Worm (Caenorhabditis elegans) whole organism, L1 larva: Measurements from ENCODE around the gene T04A6.2.
"Not testable (repeated sequence)": the region's sequence is repeated elsewhere in the genome, so short reads cannot be mapped to it uniquely, and the experiment has no call there.

ENCODE experiments used
- alr-1 ChIP-seq: fragments of 200-800 bp; sonication (Bioruptor generic); optimal IDR thresholded peaks from 2 replicates; lab custom pipeline; 2018; ENCODE audit warnings: borderline replicate concordance, mild to moderate bottlenecking, missing genetic modification characterization, missing compliant biosample characterization
- ceh-63 ChIP-seq: fragments of 200-800 bp; sonication (Bioruptor generic); optimal IDR thresholded peaks from 2 replicates; lab custom pipeline; 2018; ENCODE audit warnings: mild to moderate bottlenecking, missing genetic modification characterization, missing compliant biosample characterization
- ceh-8 ChIP-seq: fragments of 200-800 bp; sonication (Bioruptor generic); optimal IDR thresholded peaks from 2 replicates; lab custom pipeline; 2018; ENCODE audit warnings: mild to moderate bottlenecking, missing genetic modification characterization, moderate library complexity, missing compliant biosample characterization
- ceh-90 ChIP-seq: sonication (generic microtip); optimal IDR thresholded peaks from 2 replicates; lab custom pipeline; 2016; ENCODE audit warnings: missing genetic modification characterization, missing compliant biosample characterization
- dpl-1 ChIP-seq, 3 experiments: fragments of 150-350 bp in 2 of 3; sonication (generic microtip) in 1 of 3; optimal IDR thresholded peaks; 2 replicates each; lab custom pipeline; 2014 to 2017; ENCODE audit warnings: missing biosample characterization in 3 of 3, missing genetic modification characterization in 3 of 3, missing genetic modification reagents in 3 of 3
- dsc-1 ChIP-seq: sonication (generic microtip); optimal IDR thresholded peaks from 2 replicates; lab custom pipeline; 2016; ENCODE audit warnings: mild to moderate bottlenecking, missing genetic modification characterization, missing compliant biosample characterization
- efl-1 ChIP-seq, 4 experiments: fragments of 150-350 bp; optimal IDR thresholded peaks in 3 of 4; peaks in 1 of 4; 1 replicate in 1 of 4; 2 replicates in 3 of 4; lab custom pipeline; 2014; ENCODE audit warnings: missing biosample characterization in 2 of 4, missing genetic modification characterization in 2 of 4, missing genetic modification reagents in 2 of 4
- egl-27 ChIP-seq, 2 experiments: fragments of 150-350 bp in 1 of 2; sonication (generic microtip); optimal IDR thresholded peaks; 3 replicates each; lab custom pipeline; 2017 to 2018; ENCODE audit warnings: missing biosample characterization in 2 of 2, missing genetic modification characterization in 2 of 2, missing genetic modification reagents in 2 of 2
- elt-3 ChIP-seq, 6 experiments: fragments of 150-350 bp in 1 of 6; sonication (generic microtip); optimal IDR thresholded peaks; 2 replicates each; lab custom pipeline; 2017 to 2018; ENCODE audit warnings: missing biosample characterization in 6 of 6, missing genetic modification characterization in 6 of 6, inconsistent platforms in 1 of 6
- ets-5 ChIP-seq: fragments of 200-800 bp; sonication (Bioruptor generic); IDR thresholded peaks from 2 replicates; pipeline ENCODE4 v1.3.6; 2022; ENCODE audit warnings: missing genetic modification characterization, missing compliant biosample characterization
- fkh-10 ChIP-seq: sonication (generic microtip); optimal IDR thresholded peaks from 2 replicates; lab custom pipeline; 2017; ENCODE audit warnings: missing biosample characterization, missing genetic modification reagents, missing genetic modification characterization
- hlh-17 ChIP-seq: fragments of 200-800 bp; sonication (Bioruptor generic); optimal IDR thresholded peaks from 2 replicates; lab custom pipeline; 2018; ENCODE audit warnings: missing genetic modification characterization, mild to moderate bottlenecking, missing compliant biosample characterization, moderate library complexity, borderline replicate concordance
- lin-15B ChIP-seq: fragments of 150-350 bp; sonication (generic microtip); optimal IDR thresholded peaks from 3 replicates; lab custom pipeline; 2014; ENCODE audit warnings: missing biosample characterization, missing genetic modification characterization
- lin-35 ChIP-seq, 2 experiments: fragments of 150-350 bp; optimal IDR thresholded peaks; 2 replicates each; lab custom pipeline; 2014; ENCODE audit warnings: missing biosample characterization in 2 of 2, missing genetic modification characterization in 2 of 2, missing genetic modification reagents in 2 of 2
- lin-39 ChIP-seq: fragments of 150-350 bp; optimal IDR thresholded peaks from 2 replicates; lab custom pipeline; 2014; ENCODE audit warnings: missing biosample characterization, missing genetic modification reagents, missing genetic modification characterization
- lir-3 ChIP-seq: sonication (generic microtip); optimal IDR thresholded peaks from 2 replicates; lab custom pipeline; 2016; ENCODE audit warnings: mild to moderate bottlenecking, missing genetic modification characterization, moderate library complexity, missing compliant biosample characterization; ENCODE audit not compliant: poor library complexity
- mab-9 ChIP-seq: fragments of 200-800 bp; sonication (Bioruptor generic); IDR thresholded peaks from 2 replicates; pipeline ENCODE4 v1.3.6; 2022; ENCODE audit warnings: missing genetic modification reagents, missing genetic modification characterization, missing compliant biosample characterization
- mdl-1 ChIP-seq, 2 experiments: fragments of 150-350 bp; optimal IDR thresholded peaks; 2 replicates each; lab custom pipeline; 2014 to 2017; ENCODE audit warnings: missing biosample characterization in 2 of 2, missing genetic modification characterization in 2 of 2, inconsistent platforms in 1 of 2
- mef-2 ChIP-seq: fragments of 150-350 bp; optimal IDR thresholded peaks from 2 replicates; lab custom pipeline; 2014; ENCODE audit warnings: missing biosample characterization, missing genetic modification characterization
- mep-1 ChIP-seq: fragments of 150-350 bp; optimal IDR thresholded peaks from 2 replicates; lab custom pipeline; 2014; ENCODE audit warnings: missing biosample characterization, missing genetic modification characterization
- nhr-47 ChIP-seq: sonication (generic microtip); optimal IDR thresholded peaks from 2 replicates; lab custom pipeline; 2016; ENCODE audit warnings: mild to moderate bottlenecking, missing genetic modification characterization, moderate library complexity, missing compliant biosample characterization
- nhr-77 ChIP-seq: fragments of 150-350 bp; optimal IDR thresholded peaks from 2 replicates; lab custom pipeline; 2014; ENCODE audit warnings: missing biosample characterization, missing genetic modification characterization
- nhr-84 ChIP-seq: sonication (generic microtip); optimal IDR thresholded peaks from 2 replicates; lab custom pipeline; 2017; ENCODE audit warnings: missing biosample characterization, missing genetic modification characterization
- pag-3 ChIP-seq: sonication (generic microtip); optimal IDR thresholded peaks from 2 replicates; lab custom pipeline; 2017; ENCODE audit warnings: missing genetic modification characterization, mild to moderate bottlenecking, missing compliant biosample characterization, antibody characterized with exemption, borderline replicate concordance; ENCODE audit not compliant: insufficient read depth
- pqm-1 ChIP-seq: sonication (generic microtip); optimal IDR thresholded peaks from 3 replicates; lab custom pipeline; 2017; ENCODE audit warnings: missing biosample characterization, missing genetic modification characterization
- snpc-4 ChIP-seq: fragments of 150-350 bp; optimal IDR thresholded peaks from 2 replicates; lab custom pipeline; 2014; ENCODE audit warnings: missing biosample characterization, missing genetic modification characterization
- sox-4 ChIP-seq: sonication (generic microtip); optimal IDR thresholded peaks from 2 replicates; lab custom pipeline; 2016; ENCODE audit warnings: missing genetic modification characterization, missing compliant biosample characterization
- swsn-7 ChIP-seq: sonication (generic microtip); optimal IDR thresholded peaks from 2 replicates; lab custom pipeline; 2016; ENCODE audit warnings: missing genetic modification characterization, missing compliant biosample characterization
- unc-130 ChIP-seq: fragments of 150-350 bp; optimal IDR thresholded peaks from 2 replicates; lab custom pipeline; 2017; ENCODE audit warnings: missing biosample characterization, missing genetic modification characterization, inconsistent platforms
- unc-86 ChIP-seq: sonication (generic microtip); optimal IDR thresholded peaks from 2 replicates; lab custom pipeline; 2016; ENCODE audit warnings: missing genetic modification characterization, missing compliant biosample characterization
- unc-98 ChIP-seq: fragments of 200-800 bp; sonication (Bioruptor generic); IDR thresholded peaks from 2 replicates; pipeline ENCODE4 v1.3.6; 2022; ENCODE audit warnings: missing genetic modification characterization, missing compliant biosample characterization

T04A6.2 gene

DNA sequence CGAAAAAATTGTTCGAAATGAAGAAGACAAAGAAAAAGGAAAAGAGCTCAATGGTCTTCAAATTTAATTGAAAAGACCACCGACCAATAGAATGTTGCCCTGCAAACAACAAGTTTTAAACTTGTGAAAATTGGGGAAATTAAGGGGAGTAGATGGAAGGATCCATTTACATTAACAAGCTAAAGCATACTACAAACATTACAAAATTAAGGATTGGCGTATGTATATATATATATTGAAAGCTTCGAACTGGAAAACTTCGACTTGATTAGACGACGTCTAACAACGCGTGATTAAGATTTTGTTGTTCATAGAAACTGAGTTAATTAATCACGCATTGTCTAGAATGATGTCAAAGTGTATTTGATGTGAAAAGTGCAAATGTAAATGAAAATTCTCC lies 26.4 kb upstream of the T04A6.2 start, which contains the start of gene R13A5.15:
TSS of gene R13A5.15 (minus strand) at position 101 of the 400 bp plus-strand sequence.
- TF ChIP-seq lir-3 (tag; lab: Kevin White, UChicago) (no peak), ceh-8 (GFP tag; lab: Kevin White, UChicago) (peak; percentile 30), dpl-1 (GFP tag; optimal IDR thresholded peaks at IDR 0.05; lab: Kevin White, UChicago) (no peak), lin-35 (GFP tag; optimal IDR thresholded peaks at IDR 0.05; lab: Kevin White, UChicago) (no peak)

- TF ChIP-seq efl-1 (optimal IDR thresholded peaks at IDR 0.05; lab: Kevin White, UChicago) (no peak), efl-1 (GFP tag; optimal IDR thresholded peaks at IDR 0.05 in 1 of 2; lab: Kevin White, UChicago) (peak in 1 of 2 experiments; percentile 29), mep-1 (tag; lab: Kevin White, UChicago) (no peak)
These were observed 21.2 kb upstream of the T04A6.2 start, which contains the start of gene R13A5.11 for ce11 chrIII:7593285-7593928. TSS of gene R13A5.11 (minus strand) at chrIII:7593335.

DNA sequence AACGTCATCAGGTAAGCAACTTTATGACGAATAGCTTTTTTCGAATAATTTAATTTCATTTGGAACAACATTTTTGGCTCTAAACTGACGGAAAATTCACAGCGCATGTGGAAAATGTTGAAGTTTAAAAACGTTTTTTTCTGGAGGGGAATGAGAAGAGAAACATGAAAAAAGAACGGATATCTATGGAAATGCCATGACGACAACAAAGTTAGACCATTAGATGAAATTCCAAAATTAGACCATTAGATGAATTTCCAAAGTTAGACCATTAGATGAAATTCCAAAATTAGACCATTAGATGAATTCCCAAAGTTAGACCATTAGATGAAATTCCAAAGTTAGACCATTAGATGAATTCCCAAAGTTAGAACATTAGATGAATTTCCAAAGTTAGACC lies 20.1 kb upstream of the T04A6.2 start, which contains the start of gene Y80D4G.2:
TSS of gene Y80D4G.2 (minus strand) at position 101 of the 400 bp plus-strand sequence.
- not testable (repeated sequence) for TF ChIP-seq unc-130 (tag; lab: Kevin White, UChicago); ceh-8 (GFP tag; lab: Kevin White, UChicago); swsn-7 (tag; lab: Kevin White, UChicago)

ce11 chrIII:7608223-7608622 lies 6.4 kb upstream of the T04A6.2 start, which contains the start of gene T04A6.3:
TSS of gene T04A6.3 (minus strand) at chrIII:7608323.
- TF ChIP-seq nhr-47 (tag; lab: Kevin White, UChicago) (no peak), mdl-1 (tag; optimal IDR thresholded peaks at IDR 0.05; lab: Kevin White, UChicago) (no peak), unc-130 (tag; lab: Kevin White, UChicago) (no peak), ceh-90 (tag; lab: Kevin White, UChicago) (no peak), elt-3 (tag; optimal IDR thresholded peaks at IDR 0.05; lab: Kevin White, UChicago) (no peak), nhr-84 (tag; lab: Kevin White, UChicago) (no peak), lir-3 (tag; lab: Kevin White, UChicago) (no peak), unc-98 (GFP tag; lab: Robert Waterston, UW) (no peak), nhr-77 (no peak), egl-27 (tag; optimal IDR thresholded peaks at IDR 0.05; lab: Kevin White, UChicago) (no peak)

DNA sequence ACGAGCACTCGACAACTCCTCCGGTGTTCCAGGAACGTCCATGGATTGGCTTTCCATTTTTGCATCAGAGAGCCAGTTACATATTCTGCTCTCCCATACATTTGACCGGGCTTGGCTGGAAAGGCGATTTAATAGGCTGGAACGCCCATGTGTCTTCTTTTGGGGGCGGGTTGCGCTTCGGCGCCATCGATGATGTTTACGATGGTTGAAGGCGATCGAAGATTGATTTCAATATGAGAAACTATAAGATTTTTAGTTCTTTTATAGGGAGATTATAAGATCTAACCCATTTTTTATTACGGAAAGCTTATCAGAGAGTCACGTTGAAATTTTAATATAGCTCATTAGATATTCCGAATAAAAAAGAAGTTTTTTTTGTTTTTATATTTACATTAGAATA lies 5.5 kb upstream of the T04A6.2 start, which contains the start of gene nsph-4.3:
TSS of gene nsph-4.3 (minus strand) at position 101 of the 400 bp plus-strand sequence.
- TF ChIP-seq mef-2 (no peak), unc-86 (tag; lab: Kevin White, UChicago) (no peak), mdl-1 (tag; optimal IDR thresholded peaks at IDR 0.05; lab: Kevin White, UChicago) (no peak), lin-39 (no peak), pag-3 (tag; lab: Kevin White, UChicago) (no peak), lir-3 (tag; lab: Kevin White, UChicago) (no peak), hlh-17 (no peak), ceh-63 (GFP tag; lab: Kevin White, UChicago) (no peak), sox-4 (tag; lab: Kevin White, UChicago) (no peak), dsc-1 (tag; lab: Kevin White, UChicago) (no peak), snpc-4 (tag; lab: Kevin White, UChicago) (no peak), mab-9 (no peak), lin-15B (tag; lab: Kevin White, UChicago) (no peak), fkh-10 (GFP tag; lab: Kevin White, UChicago) (no peak), alr-1 (no peak), ets-5 (GFP tag; lab: Robert Waterston, UW) (no peak), pqm-1 (tag; lab: Kevin White, UChicago) (no peak)
- TF ChIP-seq, all 84 proteins: peak for 0
